Worm (Caenorhabditis elegans): ENCODE results near the gene nlp-63.

The nlp-63 gene

DNA sequence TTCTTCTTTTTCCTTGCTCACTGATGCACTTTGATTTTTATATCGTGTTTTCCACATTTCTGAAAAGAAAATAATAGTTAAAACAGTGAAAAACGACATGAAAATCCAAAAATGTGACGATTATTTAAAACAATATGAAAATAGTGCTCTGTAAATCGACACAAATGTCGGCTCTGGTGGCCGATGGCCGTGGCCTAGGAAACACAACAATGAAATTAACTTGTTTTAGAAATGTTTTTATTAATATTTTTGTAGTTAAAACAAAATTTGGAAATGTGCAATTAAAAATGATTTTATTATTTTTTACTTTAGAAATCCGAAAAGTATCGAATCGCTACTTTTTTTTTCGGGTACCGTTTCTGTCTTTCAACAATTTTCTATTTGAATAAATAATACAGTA, 45.6 kb downstream of the nlp-63 start, which contains the start of gene arv-1 (continued):
- TF ChIP-seq che-1 (tag; optimal IDR thresholded peaks at IDR 0.05) (no peak), K09A11.1 (tag; optimal IDR thresholded peaks at IDR 0.05; ENCODE audit: insufficient read depth) (no peak), ceh-19 (GFP tag; optimal IDR thresholded peaks at IDR 0.05) (no peak), madf-2 (tag; optimal IDR thresholded peaks at IDR 0.05) (no peak), pros-1 (tag; optimal IDR thresholded peaks at IDR 0.05) (no peak), pha-2 (tag; optimal IDR thresholded peaks at IDR 0.05) (peak; percentile 14), C38D4.7 (GFP tag; optimal IDR thresholded peaks at IDR 0.05) (peak; percentile 26), ahr-1 (tag; optimal IDR thresholded peaks at IDR 0.05) (no peak), unc-55 (GFP tag; optimal IDR thresholded peaks at IDR 0.05) (no peak), ceh-14 (tag; optimal IDR thresholded peaks at IDR 0.05) (peak; percentile 40), elt-2 (tag; optimal IDR thresholded peaks at IDR 0.05) (peak; percentile 19), sox-4 (tag; optimal IDR thresholded peaks at IDR 0.05) (no peak), nhr-11 (tag; optimal IDR thresholded peaks at IDR 0.05) (no peak), nhr-232 (tag; optimal IDR thresholded peaks at IDR 0.05) (no peak), eyg-1 (tag; optimal IDR thresholded peaks at IDR 0.05) (no peak), ets-4 (tag; optimal IDR thresholded peaks at IDR 0.05) (peak; percentile 70), dve-1 (tag; optimal IDR thresholded peaks at IDR 0.05) (no peak), tbx-2 (tag; optimal IDR thresholded peaks at IDR 0.05) (peak; percentile 81), tbx-7 (tag; optimal IDR thresholded peaks at IDR 0.05) (peak; percentile 74), pqm-1 (tag; optimal IDR thresholded peaks at IDR 0.05) (no peak), sdc-2 (tag; optimal IDR thresholded peaks at IDR 0.05) (no peak), zip-5 (tag; optimal IDR thresholded peaks at IDR 0.05) (peak; percentile 54), K02D7.2 (tag; optimal IDR thresholded peaks at IDR 0.05) (no peak), ceh-30 (tag; optimal IDR thresholded peaks at IDR 0.05) (no peak), unc-3 (GFP tag; conservative IDR thresholded peaks at IDR 0.05) (no peak), unc-3 (tag; optimal IDR thresholded peaks at IDR 0.05) (no peak), pag-3 (tag; optimal IDR thresholded peaks at IDR 0.05; ENCODE audit: borderline replicate concordance) (no peak), mec-3 (tag; optimal IDR thresholded peaks at IDR 0.05; ENCODE audit: borderline replicate concordance) (no peak), hlh-13 (GFP tag; optimal IDR thresholded peaks at IDR 0.05) (no peak), odd-2 (tag; optimal IDR thresholded peaks at IDR 0.05) (no peak), hlh-15 (tag; optimal IDR thresholded peaks at IDR 0.05) (no peak), dmd-4 (tag; optimal IDR thresholded peaks at IDR 0.05; ENCODE audit: borderline replicate concordance) (no peak), ceh-18 (tag; optimal IDR thresholded peaks at IDR 0.05) (no peak), ceh-9 (tag; optimal IDR thresholded peaks at IDR 0.05) (no peak), fax-1 (tag; optimal IDR thresholded peaks at IDR 0.05) (peak; percentile 36), ceh-24 (tag; optimal IDR thresholded peaks at IDR 0.05) (no peak), gmeb-2 (tag; optimal IDR thresholded peaks at IDR 0.05) (no peak), elt-4 (tag; optimal IDR thresholded peaks at IDR 0.05) (no peak), hlh-8 (tag; optimal IDR thresholded peaks at IDR 0.05) (peak; percentile 65), Y22D7AL.16 (tag; optimal IDR thresholded peaks at IDR 0.05) (no peak), fkh-6 (tag; optimal IDR thresholded peaks at IDR 0.05) (no peak), ztf-16 (tag; optimal IDR thresholded peaks at IDR 0.05) (no peak), lin-11 (tag; optimal IDR thresholded peaks at IDR 0.05) (no peak), fkh-10 (GFP tag; optimal IDR thresholded peaks at IDR 0.05) (no peak), ttx-3 (tag; optimal IDR thresholded peaks at IDR 0.05) (no peak), pax-1 (tag; optimal IDR thresholded peaks at IDR 0.05) (no peak)
